Fruit fly (Drosophila melanogaster): ENCODE data around the gene Syt14.

Gene Syt14

DNA sequence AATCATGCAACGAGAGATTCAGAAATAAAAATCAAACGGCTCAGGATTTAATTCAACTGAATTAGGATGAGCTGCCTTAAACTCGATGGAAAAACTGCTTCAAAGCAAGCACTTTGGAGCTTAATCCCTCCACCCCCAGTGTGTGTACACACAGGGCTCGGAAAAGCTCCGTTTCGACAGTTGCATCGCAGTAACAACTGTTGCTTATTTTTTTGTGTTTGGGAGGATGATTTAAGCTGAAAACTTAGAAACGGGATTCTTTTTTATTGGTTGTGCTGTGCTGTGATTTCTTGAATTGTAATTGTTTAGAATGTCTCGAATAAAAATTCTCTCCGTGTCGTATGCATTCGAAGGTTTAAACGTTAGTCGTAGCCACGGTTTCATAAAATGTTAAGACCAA lies at the start of gene Syt14:
Gene Syt14 (minus strand): TSS at position 71 of the 400 bp plus-strand sequence.
- TF ChIP-seq Clk (GFP tag; optimal IDR thresholded peaks at IDR 0.05): no peak

DNA sequence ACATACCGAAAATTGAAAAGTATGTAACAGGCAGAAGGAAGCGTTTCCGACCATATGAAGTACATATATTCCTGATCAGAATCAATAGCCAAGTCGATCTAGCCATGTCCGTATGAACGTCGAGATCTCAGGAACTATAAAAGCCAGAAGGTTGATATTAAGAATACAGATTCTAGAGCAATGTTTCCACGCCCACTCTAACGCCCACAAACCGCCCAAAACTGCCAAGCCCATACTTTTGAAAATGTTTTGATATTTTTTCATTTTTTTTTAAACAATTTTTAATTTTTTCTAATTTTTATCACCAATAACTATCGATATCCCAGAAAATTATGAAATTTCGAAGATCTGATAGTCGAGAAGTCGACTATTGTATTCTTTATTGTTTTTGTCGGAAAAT lies 43.1 kb upstream of the Syt14 start:
- TF ChIP-seq bab1 (GFP tag; optimal IDR thresholded peaks at IDR 0.05) (no peak), Clk (GFP tag; optimal IDR thresholded peaks at IDR 0.05) (no peak), CG1620 (GFP tag; optimal IDR thresholded peaks at IDR 0.05) (no peak), CG7101 (tag; optimal IDR thresholded peaks at IDR 0.05) (no peak), Crg-1 (GFP tag; optimal IDR thresholded peaks at IDR 0.05) (no peak), tj (GFP tag; optimal IDR thresholded peaks at IDR 0.05) (no peak), CG12768 (GFP tag; optimal IDR thresholded peaks at IDR 0.05) (no peak), pad (GFP tag; optimal IDR thresholded peaks at IDR 0.05) (no peak), CG33017 (tag; optimal IDR thresholded peaks at IDR 0.05) (no peak), toe (GFP tag; optimal IDR thresholded peaks at IDR 0.05) (no peak), ovo (GFP tag; optimal IDR thresholded peaks at IDR 0.05) (no peak), CG14711 (tag; optimal IDR thresholded peaks at IDR 0.05) (no peak), Mnt (GFP tag; optimal IDR thresholded peaks at IDR 0.05) (no peak), cic (GFP tag; optimal IDR thresholded peaks at IDR 0.05) (no peak), CG5204 (GFP tag; optimal IDR thresholded peaks at IDR 0.05) (no peak)

DNA sequence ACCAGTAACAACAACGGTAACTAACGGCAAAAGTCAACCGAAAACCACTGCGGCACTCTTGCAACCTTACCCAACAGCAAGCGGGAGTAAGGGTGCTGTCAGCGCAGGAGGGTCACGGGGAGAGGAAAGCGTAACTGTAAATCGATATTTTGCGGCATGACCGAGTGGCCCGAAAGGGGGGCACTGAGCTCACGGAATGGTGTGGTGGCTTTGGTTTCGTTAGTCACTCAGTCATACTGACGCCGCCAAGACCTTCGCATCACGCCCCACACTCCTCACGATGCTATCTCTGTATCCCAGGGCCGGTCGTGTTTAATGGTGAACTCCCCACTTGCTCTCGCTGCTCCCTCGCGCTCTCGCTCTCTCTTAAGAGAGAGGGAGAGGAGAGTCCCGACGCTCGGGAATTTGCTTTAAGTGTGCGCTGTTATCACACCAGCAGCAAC lies 41.8 kb upstream of the Syt14 start:
- TF ChIP-seq cic (GFP tag; optimal IDR thresholded peaks at IDR 0.05) (no peak), ovo (GFP tag; optimal IDR thresholded peaks at IDR 0.05) (peak; percentile 8), CG7101 (tag; optimal IDR thresholded peaks at IDR 0.05) (no peak), cnc (optimal IDR thresholded peaks at IDR 0.05) (no peak), CG14711 (tag; optimal IDR thresholded peaks at IDR 0.05) (no peak), tj (GFP tag; optimal IDR thresholded peaks at IDR 0.05) (no peak), Hr96 (GFP tag; optimal IDR thresholded peaks at IDR 0.05) (no peak), CG33017 (tag; optimal IDR thresholded peaks at IDR 0.05) (peak; percentile 12)

DNA sequence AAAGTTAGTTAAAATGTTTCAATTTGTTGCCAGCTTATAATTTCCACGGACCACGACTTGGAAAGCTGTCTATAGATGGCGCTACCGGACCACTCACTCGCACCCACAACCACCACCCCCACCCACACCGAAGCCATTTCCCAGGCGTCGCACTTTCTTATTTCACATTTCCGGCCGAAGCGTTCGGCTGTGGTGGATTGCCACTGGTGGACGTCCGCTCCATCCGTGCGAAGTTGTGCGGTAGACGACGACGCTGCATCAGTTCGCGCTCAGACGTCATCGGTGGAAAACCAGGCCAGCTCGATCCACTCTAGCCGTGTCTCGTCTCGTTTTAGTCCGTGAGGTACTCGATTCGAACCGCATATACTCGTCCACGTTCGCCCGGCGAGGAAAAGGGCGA lies 40.8 kb upstream of the Syt14 start, which contains the start of gene CG1090:
Gene CG1090 (plus strand): TSS at position 259 of the 400 bp plus-strand sequence.
- TF ChIP-seq kay (GFP tag; ENCODE audit: borderline replicate concordance): no peak
- peak; percentile 9 for TF ChIP-seq CG12768 (GFP tag; optimal IDR thresholded peaks at IDR 0.05)
- no peak for TF ChIP-seq CG7101 (tag; optimal IDR thresholded peaks at IDR 0.05)
- peak; percentile 7 for TF ChIP-seq CG33017 (tag; optimal IDR thresholded peaks at IDR 0.05)
- no peak for TF ChIP-seq pad (GFP tag; optimal IDR thresholded peaks at IDR 0.05)
- no peak for TF ChIP-seq CG1620 (GFP tag; optimal IDR thresholded peaks at IDR 0.05)

DNA sequence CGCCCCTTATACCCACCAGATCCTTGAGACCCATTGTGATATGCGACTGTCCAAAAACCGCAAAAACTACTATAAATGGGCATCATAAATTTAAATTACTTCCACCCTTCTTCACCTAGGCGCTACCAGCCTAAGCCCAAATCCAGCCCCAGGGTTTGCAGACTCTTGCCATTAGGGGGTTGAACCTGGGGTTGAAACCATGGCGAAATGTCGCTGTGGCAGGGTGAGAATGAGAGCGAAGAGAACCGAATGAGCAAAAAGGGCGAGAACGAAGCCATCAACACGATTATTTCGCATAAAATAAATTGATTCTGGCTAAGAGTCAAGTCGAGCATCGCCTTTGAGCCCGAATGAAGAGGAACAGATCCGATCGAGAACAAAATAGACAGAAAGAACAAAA lies 34.7 kb upstream of the Syt14 start:
- TF ChIP-seq CG12768 (GFP tag; optimal IDR thresholded peaks at IDR 0.05): no peak
- no peak for TF ChIP-seq CG14711 (tag; optimal IDR thresholded peaks at IDR 0.05)
- TF ChIP-seq CG7101 (tag; optimal IDR thresholded peaks at IDR 0.05): no peak
- no peak for TF ChIP-seq pad (GFP tag; optimal IDR thresholded peaks at IDR 0.05)
- TF ChIP-seq Hr96 (GFP tag; optimal IDR thresholded peaks at IDR 0.05): no peak
- TF ChIP-seq CG1620 (GFP tag; optimal IDR thresholded peaks at IDR 0.05): no peak
- TF ChIP-seq ovo (GFP tag; optimal IDR thresholded peaks at IDR 0.05): no peak
- TF ChIP-seq Crg-1 (GFP tag; optimal IDR thresholded peaks at IDR 0.05): no peak
- no peak for TF ChIP-seq toe (GFP tag; optimal IDR thresholded peaks at IDR 0.05)
- TF ChIP-seq Mnt (GFP tag; optimal IDR thresholded peaks at IDR 0.05): no peak
- no peak for TF ChIP-seq CG33017 (tag; optimal IDR thresholded peaks at IDR 0.05)
- no peak for TF ChIP-seq cic (GFP tag; optimal IDR thresholded peaks at IDR 0.05)
- TF ChIP-seq CG11617 (GFP tag; optimal IDR thresholded peaks at IDR 0.05): no peak
- TF ChIP-seq bab1 (GFP tag; optimal IDR thresholded peaks at IDR 0.05): no peak
- TF ChIP-seq CG5204 (GFP tag; optimal IDR thresholded peaks at IDR 0.05): no peak

DNA sequence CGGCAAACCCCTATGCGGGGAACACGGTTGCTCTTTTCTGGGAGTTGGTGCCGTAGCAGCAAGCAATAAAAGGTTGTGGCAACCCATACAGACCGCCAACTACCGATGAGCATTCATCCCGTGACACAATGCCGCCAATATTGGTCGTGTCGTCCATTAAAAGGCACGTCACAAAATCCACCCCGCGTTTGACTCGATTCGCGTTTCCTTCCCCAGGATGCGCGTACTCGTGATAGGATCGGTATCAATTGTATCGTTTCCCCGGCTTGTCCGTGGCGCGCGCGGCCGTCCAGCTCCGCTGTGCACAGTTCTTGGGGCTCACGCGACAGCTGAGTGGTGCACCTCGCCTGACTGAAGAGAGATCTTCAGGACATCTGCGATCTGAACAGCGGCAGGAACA lies 31.3 kb upstream of the Syt14 start:
- no peak for TF ChIP-seq bab1 (GFP tag; optimal IDR thresholded peaks at IDR 0.05)
- TF ChIP-seq kay (GFP tag; ENCODE audit: borderline replicate concordance): no peak
- TF ChIP-seq CG5204 (GFP tag; optimal IDR thresholded peaks at IDR 0.05): no peak
- TF ChIP-seq cic (GFP tag; optimal IDR thresholded peaks at IDR 0.05): no peak
- TF ChIP-seq toe (GFP tag; optimal IDR thresholded peaks at IDR 0.05): no peak
- no peak for TF ChIP-seq Crg-1 (GFP tag; optimal IDR thresholded peaks at IDR 0.05)
- no peak for TF ChIP-seq tj (GFP tag; optimal IDR thresholded peaks at IDR 0.05)
- TF ChIP-seq Hr96 (GFP tag; optimal IDR thresholded peaks at IDR 0.05): no peak
- TF ChIP-seq pad (GFP tag; optimal IDR thresholded peaks at IDR 0.05): no peak
- TF ChIP-seq CG33017 (tag; optimal IDR thresholded peaks at IDR 0.05): no peak
- TF ChIP-seq Clk (GFP tag; optimal IDR thresholded peaks at IDR 0.05): no peak
- TF ChIP-seq CG7101 (tag; optimal IDR thresholded peaks at IDR 0.05): no peak
- no peak for TF ChIP-seq CG11617 (GFP tag; optimal IDR thresholded peaks at IDR 0.05)
- no peak for TF ChIP-seq cnc (optimal IDR thresholded peaks at IDR 0.05)
- no peak for TF ChIP-seq Mnt (GFP tag; optimal IDR thresholded peaks at IDR 0.05)
- no peak for TF ChIP-seq CG12768 (GFP tag; optimal IDR thresholded peaks at IDR 0.05)
- no peak for TF ChIP-seq ovo (GFP tag; optimal IDR thresholded peaks at IDR 0.05)
- no peak for TF ChIP-seq CG1620 (GFP tag; optimal IDR thresholded peaks at IDR 0.05)

DNA sequence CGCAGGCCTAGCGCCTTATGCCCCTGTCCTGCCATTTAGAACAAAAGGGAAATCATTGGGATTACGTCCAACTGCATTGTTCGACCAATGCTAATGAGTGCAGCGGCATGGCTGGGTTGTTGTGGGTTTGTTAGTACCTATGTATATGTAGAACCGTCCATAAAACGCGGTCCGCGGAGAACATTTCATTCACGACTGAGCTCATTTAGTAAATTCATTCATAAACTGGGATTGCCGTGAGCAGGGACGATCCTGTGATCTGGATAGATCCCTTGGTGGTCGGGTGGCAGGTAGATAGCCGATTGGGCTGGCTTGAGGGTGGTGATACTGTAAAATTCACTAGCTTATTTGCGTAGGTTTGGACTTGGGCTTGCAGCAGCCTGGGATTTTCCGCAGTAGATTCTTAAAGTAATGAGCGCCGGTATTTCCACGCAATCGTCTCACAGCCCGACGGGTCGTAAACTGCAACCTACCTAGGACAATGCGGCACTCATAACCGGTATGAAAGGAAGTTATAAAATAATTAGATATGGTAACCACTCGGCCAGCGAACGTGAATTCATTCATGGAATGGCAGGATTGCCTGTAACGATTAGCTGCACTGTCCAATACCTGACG lies 29.4 kb upstream of the Syt14 start:
- TF ChIP-seq toe (GFP tag; optimal IDR thresholded peaks at IDR 0.05): no peak
- TF ChIP-seq tj (GFP tag; optimal IDR thresholded peaks at IDR 0.05): no peak
- no peak for TF ChIP-seq kay (GFP tag; ENCODE audit: borderline replicate concordance)
- no peak for TF ChIP-seq CG1620 (GFP tag; optimal IDR thresholded peaks at IDR 0.05)
- TF ChIP-seq cnc (optimal IDR thresholded peaks at IDR 0.05): no peak
- no peak for TF ChIP-seq cic (GFP tag; optimal IDR thresholded peaks at IDR 0.05)
- TF ChIP-seq CG11617 (GFP tag; optimal IDR thresholded peaks at IDR 0.05): no peak
- TF ChIP-seq CG7101 (tag; optimal IDR thresholded peaks at IDR 0.05): no peak
- TF ChIP-seq pad (GFP tag; optimal IDR thresholded peaks at IDR 0.05): no peak
- TF ChIP-seq Clk (GFP tag; optimal IDR thresholded peaks at IDR 0.05): no peak
- no peak for TF ChIP-seq CG7045 (GFP tag; optimal IDR thresholded peaks at IDR 0.05)

All from whole organism, adult.